Fruit fly (Drosophila melanogaster) whole organism, embryonic: ENCODE measurements around the gene CG5096.
A peak's percentile ranks its signal among the peaks of the same experiment; 100 is the strongest.

Experiments
- Adf1 ChIP-seq: fragments of 200-800 bp; sonication (Bioruptor generic); IDR thresholded peaks from 2 replicates; pipeline ENCODE4 v1.3.6; 2022; ENCODE audit warnings: missing biosample characterization, missing genetic modification characterization
- B-H2 ChIP-seq: fragments of 200-800 bp; sonication (Bioruptor generic); optimal IDR thresholded peaks from 2 replicates; lab custom pipeline; 2018; ENCODE audit warnings: missing biosample characterization, mild to moderate bottlenecking, missing genetic modification characterization
- CG12942 ChIP-seq: fragments of 200-800 bp; sonication (Bioruptor generic); optimal IDR thresholded peaks from 3 replicates; lab custom pipeline; 2016; ENCODE audit warnings: missing biosample characterization, missing genetic modification characterization
- CG13296 ChIP-seq: fragments of 200-800 bp; sonication (Bioruptor generic); optimal IDR thresholded peaks from 3 replicates; lab custom pipeline; 2018; ENCODE audit warnings: missing biosample characterization, mild to moderate bottlenecking, missing genetic modification characterization
- CG16863 ChIP-seq: fragments of 200-800 bp; sonication (Bioruptor generic); optimal IDR thresholded peaks from 3 replicates; lab custom pipeline; 2016; ENCODE audit warnings: missing biosample characterization, missing genetic modification characterization
- CG17612 ChIP-seq: fragments of 200-800 bp; sonication (Bioruptor generic); IDR thresholded peaks from 2 replicates; pipeline ENCODE4 v1.3.6; 2022; ENCODE audit warnings: missing biosample characterization, missing genetic modification characterization
- CG2199 ChIP-seq: fragments of 200-800 bp; sonication (Bioruptor generic); IDR thresholded peaks from 3 replicates; pipeline ENCODE4 v1.3.6; 2022; ENCODE audit warnings: missing biosample characterization, missing genetic modification characterization
- CG2202 ChIP-seq: fragments of 200-800 bp; sonication (Bioruptor generic); optimal IDR thresholded peaks from 2 replicates; lab custom pipeline; 2018; ENCODE audit warnings: missing biosample characterization, mild to moderate bottlenecking, missing genetic modification characterization
- CG2712 ChIP-seq: fragments of 200-800 bp; optimal IDR thresholded peaks from 3 replicates; lab custom pipeline; 2019; ENCODE audit warnings: missing biosample characterization, mild to moderate bottlenecking, missing genetic modification characterization, moderate library complexity
- CG5245 ChIP-seq: fragments of 200-800 bp; sonication (Bioruptor generic); optimal IDR thresholded peaks from 3 replicates; lab custom pipeline; 2016; ENCODE audit warnings: missing biosample characterization, missing genetic modification characterization
- CG5953 ChIP-seq: fragments of 200-800 bp; sonication (Bioruptor generic); IDR thresholded peaks from 2 replicates; pipeline ENCODE4 v1.3.6; 2022; ENCODE audit warnings: missing biosample characterization, missing genetic modification characterization
- CG9609 ChIP-seq: fragments of 200-800 bp; sonication (Bioruptor generic); optimal IDR thresholded peaks from 3 replicates; lab custom pipeline; 2016; ENCODE audit warnings: missing biosample characterization, missing genetic modification characterization
- CG9932 ChIP-seq: fragments of 200-800 bp; sonication (Bioruptor generic); IDR thresholded peaks from 2 replicates; pipeline ENCODE4 v1.3.6; 2022; ENCODE audit warnings: missing biosample characterization, missing genetic modification characterization
- Dad ChIP-seq: fragments of 200-800 bp; sonication (Bioruptor generic); optimal IDR thresholded peaks from 3 replicates; lab custom pipeline; 2016; ENCODE audit warnings: missing biosample characterization, missing genetic modification characterization
- Deaf1 ChIP-seq: fragments of 200-800 bp; optimal IDR thresholded peaks from 3 replicates; lab custom pipeline; 2019; ENCODE audit warnings: missing biosample characterization, mild to moderate bottlenecking, missing genetic modification characterization, moderate library complexity
- E2f2 ChIP-seq: fragments of 200-800 bp; sonication (Bioruptor generic); IDR thresholded peaks from 2 replicates; pipeline ENCODE4 v1.3.6; 2022; ENCODE audit warnings: missing biosample characterization, missing genetic modification characterization
- HLHmδ ChIP-seq: fragments of 200-800 bp; sonication (Bioruptor generic); optimal IDR thresholded peaks from 2 replicates; lab custom pipeline; 2018; ENCODE audit warnings: missing biosample characterization, mild to moderate bottlenecking, missing genetic modification characterization, moderate library complexity
- Hmx ChIP-seq: fragments of 200-800 bp; sonication (Bioruptor generic); optimal IDR thresholded peaks from 2 replicates; lab custom pipeline; 2016; ENCODE audit warnings: missing biosample characterization, missing genetic modification characterization
- Nf-YC ChIP-seq: fragments of 200-800 bp; optimal IDR thresholded peaks from 3 replicates; lab custom pipeline; 2019; ENCODE audit warnings: missing biosample characterization, mild to moderate bottlenecking, missing genetic modification characterization, moderate library complexity
- Six4 ChIP-seq: fragments of 200-800 bp; sonication (Bioruptor generic); optimal IDR thresholded peaks from 2 replicates; lab custom pipeline; 2016; ENCODE audit warnings: missing biosample characterization, missing genetic modification characterization
- Sry-δ ChIP-seq: fragments of 200-800 bp; sonication (Bioruptor generic); optimal IDR thresholded peaks from 2 replicates; lab custom pipeline; 2016; ENCODE audit warnings: missing biosample characterization, missing genetic modification characterization
- Ssrp ChIP-seq: fragments of 200-800 bp; sonication (Bioruptor generic); optimal IDR thresholded peaks from 2 replicates; lab custom pipeline; 2018; ENCODE audit warnings: missing biosample characterization, mild to moderate bottlenecking, missing genetic modification characterization, moderate library complexity
- Vsx1 ChIP-seq: fragments of 200-800 bp; sonication (Bioruptor generic); optimal IDR thresholded peaks from 2 replicates; lab custom pipeline; 2017; ENCODE audit warnings: missing biosample characterization, mild to moderate bottlenecking, missing genetic modification characterization, missing genetic modification reagents
- Xbp1 ChIP-seq: fragments of 200-800 bp; sonication (Bioruptor generic); optimal IDR thresholded peaks from 3 replicates; lab custom pipeline; 2016; ENCODE audit warnings: missing biosample characterization, mild to moderate bottlenecking, missing genetic modification characterization
- Xrp1 ChIP-seq: fragments of 200-800 bp; sonication (Bioruptor generic); IDR thresholded peaks from 2 replicates; pipeline ENCODE4 v1.3.6; 2022; ENCODE audit warnings: missing biosample characterization, missing genetic modification characterization
- bowl ChIP-seq: fragments of 200-800 bp; sonication (Bioruptor generic); IDR thresholded peaks from 2 replicates; pipeline ENCODE4 v1.3.6; 2022; ENCODE audit warnings: missing biosample characterization, missing genetic modification characterization
- bsh ChIP-seq, 2 experiments: fragments of 200-800 bp; sonication (Bioruptor generic); optimal IDR thresholded peaks; 2 replicates each; lab custom pipeline; 2017 to 2018; ENCODE audit warnings: mild to moderate bottlenecking in 2 of 2, missing biosample characterization in 2 of 2, missing genetic modification characterization in 2 of 2, moderate library complexity in 1 of 2
- cas ChIP-seq: fragments of 200-800 bp; sonication (Bioruptor generic); IDR thresholded peaks from 2 replicates; pipeline ENCODE4 v1.3.6; 2022; ENCODE audit warnings: missing biosample characterization, missing genetic modification characterization
- caup ChIP-seq: fragments of 200-800 bp; sonication (Bioruptor generic); optimal IDR thresholded peaks from 3 replicates; lab custom pipeline; 2017; ENCODE audit warnings: missing biosample characterization, mild to moderate bottlenecking, missing genetic modification characterization, moderate library complexity; ENCODE audit not compliant: severe bottlenecking
- fd102C ChIP-seq: fragments of 200-800 bp; sonication (Bioruptor generic); optimal IDR thresholded peaks from 2 replicates; lab custom pipeline; 2018; ENCODE audit warnings: missing biosample characterization, mild to moderate bottlenecking, missing genetic modification characterization, moderate library complexity
- fru ChIP-seq: fragments of >200 bp; optimal IDR thresholded peaks from 2 replicates; lab custom pipeline; 2017
- gcm ChIP-seq: fragments of 200-800 bp; sonication (Bioruptor generic); optimal IDR thresholded peaks from 2 replicates; lab custom pipeline; 2019; ENCODE audit warnings: missing biosample characterization, mild to moderate bottlenecking, missing genetic modification characterization, moderate library complexity
- gfzf ChIP-seq: fragments of 200-800 bp; sonication (Bioruptor generic); optimal IDR thresholded peaks from 2 replicates; lab custom pipeline; 2016; ENCODE audit warnings: missing biosample characterization, mild to moderate bottlenecking, missing genetic modification characterization, moderate library complexity
- gsb ChIP-seq: fragments of 200-800 bp; sonication (Bioruptor generic); IDR thresholded peaks from 2 replicates; pipeline ENCODE4 v1.3.6; 2022; ENCODE audit warnings: missing biosample characterization, missing genetic modification characterization
- hb ChIP-seq: fragments of 200-800 bp; sonication (Bioruptor generic); IDR thresholded peaks from 3 replicates; pipeline ENCODE4 v1.3.6; 2022; ENCODE audit warnings: missing biosample characterization, missing genetic modification characterization; ENCODE audit not compliant: partially characterized antibody
- inv ChIP-seq: fragments of 200-800 bp; sonication (Bioruptor generic); IDR thresholded peaks from 2 replicates; pipeline ENCODE4 v1.3.6; 2022; ENCODE audit warnings: missing biosample characterization, missing genetic modification characterization; ENCODE audit not compliant: partially characterized antibody
- mam ChIP-seq: fragments of 200-800 bp; sonication (Bioruptor generic); optimal IDR thresholded peaks from 3 replicates; lab custom pipeline; 2016; ENCODE audit warnings: missing biosample characterization, missing genetic modification characterization
- nerfin-1 ChIP-seq: fragments of 200-800 bp; sonication (Bioruptor generic); optimal IDR thresholded peaks from 3 replicates; lab custom pipeline; 2019; ENCODE audit warnings: missing biosample characterization, mild to moderate bottlenecking, missing genetic modification characterization, moderate library complexity
- nom ChIP-seq: fragments of 200-800 bp; sonication (Bioruptor generic); optimal IDR thresholded peaks from 2 replicates; lab custom pipeline; 2017; ENCODE audit warnings: missing biosample characterization, missing genetic modification characterization, mild to moderate bottlenecking, moderate library complexity, missing genetic modification reagents
- pfk ChIP-seq: fragments of 200-800 bp; sonication (Bioruptor generic); optimal IDR thresholded peaks from 2 replicates; lab custom pipeline; 2018; ENCODE audit warnings: missing biosample characterization, mild to moderate bottlenecking, missing genetic modification characterization, moderate library complexity
- salm ChIP-seq: fragments of 200-800 bp; sonication (Bioruptor generic); optimal IDR thresholded peaks from 2 replicates; lab custom pipeline; 2018; ENCODE audit warnings: missing biosample characterization, mild to moderate bottlenecking, missing genetic modification characterization
- schlank ChIP-seq: fragments of 200-800 bp; sonication (Bioruptor generic); optimal IDR thresholded peaks from 2 replicates; lab custom pipeline; 2018; ENCODE audit warnings: missing biosample characterization, mild to moderate bottlenecking, missing genetic modification characterization
- sd ChIP-seq: fragments of 200-800 bp; sonication (Bioruptor generic); optimal IDR thresholded peaks from 3 replicates; lab custom pipeline; 2018; ENCODE audit warnings: missing biosample characterization, mild to moderate bottlenecking, missing genetic modification characterization, moderate library complexity
- seq ChIP-seq: fragments of 200-800 bp; sonication (Bioruptor generic); IDR thresholded peaks from 2 replicates; pipeline ENCODE4 v1.3.6; 2022; ENCODE audit warnings: missing biosample characterization, missing genetic modification characterization
- slbo ChIP-seq: fragments of 200-800 bp; sonication (Bioruptor generic); IDR thresholded peaks from 2 replicates; pipeline ENCODE4 v1.3.6; 2022; ENCODE audit warnings: missing biosample characterization, missing genetic modification characterization
- so ChIP-seq: fragments of 200-800 bp; sonication (Bioruptor generic); IDR thresholded peaks from 3 replicates; pipeline ENCODE4 v1.3.6; 2022; ENCODE audit warnings: missing biosample characterization, missing genetic modification characterization
- tap ChIP-seq: fragments of 200-800 bp; optimal IDR thresholded peaks from 3 replicates; lab custom pipeline; 2019; ENCODE audit warnings: missing biosample characterization, mild to moderate bottlenecking, missing genetic modification characterization, moderate library complexity
- trem ChIP-seq: fragments of 200-800 bp; optimal IDR thresholded peaks from 3 replicates; lab custom pipeline; 2019; ENCODE audit warnings: missing biosample characterization, mild to moderate bottlenecking, missing genetic modification characterization, moderate library complexity
- usp ChIP-seq: fragments of >200 bp; optimal IDR thresholded peaks from 2 replicates; lab custom pipeline; 2017; ENCODE audit warnings: missing biosample characterization, missing genetic modification characterization
- vfl ChIP-seq: fragments of 200-800 bp; sonication (Bioruptor generic); optimal IDR thresholded peaks from 2 replicates; lab custom pipeline; 2016; ENCODE audit warnings: missing biosample characterization, missing genetic modification characterization
- zfh1 ChIP-seq: fragments of 200-800 bp; sonication (Bioruptor generic); IDR thresholded peaks from 3 replicates; pipeline ENCODE4 v1.3.6; 2022; ENCODE audit warnings: missing biosample characterization, missing genetic modification characterization

Gene CG5096

dm6 chr2L:10422643-10423606 lies 40.9 kb downstream of the CG5096 start, which contains the start of the genes pie and Wdfy2 (continued):
- no peak for TF ChIP-seq HLHmδ
- peak; percentile 1 for TF ChIP-seq Nf-YC (tag; lab: Kevin White, UChicago)
- TF ChIP-seq bowl (GFP tag; lab: Robert Waterston, UW), result no peak
- no peak for TF ChIP-seq CG2199
- TF ChIP-seq CG12942, result no peak
- TF ChIP-seq B-H2 (GFP tag; lab: Kevin White, UChicago), result no peak
- TF ChIP-seq Six4 (GFP tag; lab: Kevin White, UChicago), result no peak
- TF ChIP-seq Ssrp (tag; lab: Kevin White, UChicago), result no peak
- TF ChIP-seq salm (tag; lab: Kevin White, UChicago), result no peak
- no peak for TF ChIP-seq fru (lab: Kevin White, UChicago)
- TF ChIP-seq CG9609 (GFP tag; lab: Kevin White, UChicago), result no peak
- TF ChIP-seq mam (GFP tag; lab: Kevin White, UChicago), result no peak
- TF ChIP-seq CG2202 (tag; lab: Kevin White, UChicago), result no peak
- no peak for TF ChIP-seq inv
- no peak for TF ChIP-seq tap (tag; lab: Kevin White, UChicago)
- peak; percentile 2 for TF ChIP-seq nerfin-1 (tag; lab: Kevin White, UChicago)
- no peak for TF ChIP-seq CG16863 (GFP tag; lab: Kevin White, UChicago)
- TF ChIP-seq CG13296 (GFP tag; lab: Kevin White, UChicago), result no peak
- no peak for TF ChIP-seq CG5953 (GFP tag; lab: Robert Waterston, UW)
- no peak for TF ChIP-seq Vsx1 (GFP tag; lab: Kevin White, UChicago)
- TF ChIP-seq Dad (GFP tag; lab: Kevin White, UChicago), result no peak
- no peak for TF ChIP-seq schlank (tag; lab: Kevin White, UChicago)
- no peak for TF ChIP-seq Adf1
- TF ChIP-seq vfl, result no peak
- peak; percentile 26 for TF ChIP-seq gfzf (GFP tag; lab: Kevin White, UChicago)
- no peak for TF ChIP-seq usp
- no peak for TF ChIP-seq nom (GFP tag; lab: Kevin White, UChicago)
- 0 out of 2 replicates have a peak, but pooled peaks have one; percentile 22 for TF ChIP-seq slbo
- TF ChIP-seq fd102C (GFP tag; lab: Kevin White, UChicago), result no peak
- no peak for TF ChIP-seq CG9932 (GFP tag; lab: Robert Waterston, UW)
- peak; percentile 80 for TF ChIP-seq pfk
- TF ChIP-seq CG2712 (tag; lab: Kevin White, UChicago), result peak; percentile 21
- TF ChIP-seq, all 482 proteins: peak for 46

dm6 chr2L:10425599-10425998 lies 43.5 kb downstream of the CG5096 start:
- no peak for TF ChIP-seq caup
- TF ChIP-seq hb (GFP tag; lab: Robert Waterston, UW), result peak; percentile 55; the same call in 1 of the 3 replicates
- TF ChIP-seq E2f2 (GFP tag; lab: Robert Waterston, UW), result no peak
- TF ChIP-seq cas (GFP tag; lab: Robert Waterston, UW), result no peak
- no peak for TF ChIP-seq sd
- no peak for TF ChIP-seq Hmx (GFP tag; lab: Kevin White, UChicago)
- no peak for TF ChIP-seq Sry-δ (GFP tag; lab: Kevin White, UChicago)
- TF ChIP-seq CG5245, result no peak
- no peak for TF ChIP-seq Xbp1
- TF ChIP-seq CG2202 (tag; lab: Kevin White, UChicago), result no peak
- no peak for TF ChIP-seq Deaf1 (tag; lab: Kevin White, UChicago)
- no peak for TF ChIP-seq so (GFP tag; lab: Robert Waterston, UW)
- no peak for TF ChIP-seq gcm (GFP tag; lab: Kevin White, UChicago)
- no peak for TF ChIP-seq trem (tag; lab: Kevin White, UChicago)
- no peak for TF ChIP-seq seq (GFP tag; lab: Robert Waterston, UW)
- TF ChIP-seq CG17612 (GFP tag; lab: Robert Waterston, UW), result no peak
- no peak for TF ChIP-seq gsb (GFP tag; lab: Robert Waterston, UW)
- no peak for TF ChIP-seq Xrp1 (GFP tag; lab: Robert Waterston, UW)
- TF ChIP-seq zfh1 (GFP tag; lab: Robert Waterston, UW), result no peak
- TF ChIP-seq bsh (GFP tag; optimal IDR thresholded peaks at IDR 0.05; lab: Kevin White, UChicago), result no peak
